Fruit fly (Drosophila melanogaster): ENCODE results near the gene Nf-YA.

- no peak for TF ChIP-seq CG7101 (tag; optimal IDR thresholded peaks at IDR 0.05)
- TF ChIP-seq Crg-1 (GFP tag; optimal IDR thresholded peaks at IDR 0.05): no peak
- no peak for TF ChIP-seq cnc (optimal IDR thresholded peaks at IDR 0.05)
- TF ChIP-seq pad (GFP tag; optimal IDR thresholded peaks at IDR 0.05): no peak
- peak; percentile 26 for TF ChIP-seq cic (GFP tag; optimal IDR thresholded peaks at IDR 0.05)
- TF ChIP-seq CG5204 (GFP tag; optimal IDR thresholded peaks at IDR 0.05): no peak
- TF ChIP-seq CG1620 (GFP tag; optimal IDR thresholded peaks at IDR 0.05): no peak
- TF ChIP-seq kay (GFP tag; ENCODE audit: borderline replicate concordance): no peak
- TF ChIP-seq CG14711 (tag; optimal IDR thresholded peaks at IDR 0.05): no peak
- TF ChIP-seq CG12768 (GFP tag; optimal IDR thresholded peaks at IDR 0.05): no peak
- no peak for TF ChIP-seq CG11617 (GFP tag; optimal IDR thresholded peaks at IDR 0.05)
- TF ChIP-seq tj (GFP tag; optimal IDR thresholded peaks at IDR 0.05): no peak
Observed at dm6 chr3L:9469079-9469478, 27.0 kb upstream of the Nf-YA start.
